Fruit fly (Drosophila melanogaster): ENCODE measurements around the gene mRpL39.

- TF ChIP-seq Myc (optimal IDR thresholded peaks at IDR 0.05) (no peak), Sin3A (optimal IDR thresholded peaks at IDR 0.05) (no peak), psq (optimal IDR thresholded peaks at IDR 0.05) (no peak)
Observed at dm6 chr3L:15048091-15048490, 48.6 kb upstream of the mRpL39 start.

Data from Kc167 (cell line).